Worm (Caenorhabditis elegans) whole organism, L4 larva: ENCODE results near the gene T05B11.4.

Experiments
- fos-1 ChIP-seq: fragments of 150-350 bp; optimal IDR thresholded peaks from 2 replicates; lab custom pipeline; 2014; ENCODE audit warnings: missing biosample characterization, missing genetic modification characterization
- hif-1 ChIP-seq, 2 experiments: sonication (generic microtip); optimal IDR thresholded peaks; 2 replicates each; lab custom pipeline; 2016 to 2017; ENCODE audit warnings: missing compliant biosample characterization in 2 of 2, missing genetic modification characterization in 2 of 2, missing genetic modification reagents in 2 of 2, missing genotype in 2 of 2, mild to moderate bottlenecking in 1 of 2
- mep-1 ChIP-seq: fragments of 150-350 bp; sonication (generic microtip); optimal IDR thresholded peaks from 3 replicates; lab custom pipeline; 2014; ENCODE audit warnings: missing biosample characterization, missing genetic modification characterization
- nhr-11 ChIP-seq: fragments of 150-350 bp; optimal IDR thresholded peaks from 2 replicates; lab custom pipeline; 2014; ENCODE audit warnings: missing biosample characterization, missing genetic modification characterization
- nhr-28 ChIP-seq: fragments of 150-350 bp; optimal IDR thresholded peaks from 2 replicates; lab custom pipeline; 2014; ENCODE audit warnings: missing biosample characterization, missing genetic modification characterization
- nhr-77 ChIP-seq: fragments of 150-350 bp; optimal IDR thresholded peaks from 2 replicates; lab custom pipeline; 2014; ENCODE audit warnings: missing biosample characterization, missing genetic modification characterization

- TF ChIP-seq nhr-28 (no peak), nhr-11 (tag; lab: Kevin White, UChicago) (no peak), fos-1 (no peak), mep-1 (tag; lab: Kevin White, UChicago) (no peak), nhr-77 (no peak), hif-1 (tag; optimal IDR thresholded peaks at IDR 0.05; lab: Kevin White, UChicago) (no peak)
Measured at ce11 chrV:7754557-7754956, at the start of gene T05B11.4.
